Fruit fly (Drosophila melanogaster): ENCODE data around the gene TotF.

TotF gene

dm6 chr2L:19913416-19913815 lies 1.2 kb upstream of the TotF start, which contains the start of gene TotE:
TotE (minus strand) TSS chr2L:19913516.
- TF ChIP-seq Hr78 (GFP tag; optimal IDR thresholded peaks at IDR 0.05): no peak
- no peak for TF ChIP-seq Dfd (GFP tag; optimal IDR thresholded peaks at IDR 0.05)
- TF ChIP-seq h (GFP tag; optimal IDR thresholded peaks at IDR 0.05): no peak
- no peak for TF ChIP-seq ey (GFP tag; optimal IDR thresholded peaks at IDR 0.05)
- TF ChIP-seq dmrt93B (GFP tag; optimal IDR thresholded peaks at IDR 0.05): no peak
- TF ChIP-seq rgr (GFP tag; optimal IDR thresholded peaks at IDR 0.05): no peak
- TF ChIP-seq Mio (GFP tag; optimal IDR thresholded peaks at IDR 0.05): no peak
- no peak for TF ChIP-seq CrebA (GFP tag; optimal IDR thresholded peaks at IDR 0.05; ENCODE audit: borderline replicate concordance)
- TF ChIP-seq pan (optimal IDR thresholded peaks at IDR 0.05): no peak
- TF ChIP-seq Hnf4 (GFP tag; optimal IDR thresholded peaks at IDR 0.05): no peak
- no peak for TF ChIP-seq HLH106 (tag; optimal IDR thresholded peaks at IDR 0.05)
- TF ChIP-seq lola (GFP tag; optimal IDR thresholded peaks at IDR 0.05): no peak
- TF ChIP-seq Dif (GFP tag; optimal IDR thresholded peaks at IDR 0.05; ENCODE audit: partially characterized antibody): no peak

dm6 chr2L:19907784-19908183 lies 4.4 kb downstream of the TotF start:
- no peak for TF ChIP-seq dsf (GFP tag; optimal IDR thresholded peaks at IDR 0.05; ENCODE audit: borderline replicate concordance)
- TF ChIP-seq OdsH (GFP tag; optimal IDR thresholded peaks at IDR 0.05): no peak
- no peak for TF ChIP-seq psq (GFP tag; optimal IDR thresholded peaks at IDR 0.05)
- no peak for TF ChIP-seq Hr83 (GFP tag; optimal IDR thresholded peaks at IDR 0.05; ENCODE audit: poor library complexity, severe bottlenecking)
- no peak for TF ChIP-seq Rel (GFP tag; optimal IDR thresholded peaks at IDR 0.05)
- TF ChIP-seq Rel (tag; optimal IDR thresholded peaks at IDR 0.05): no peak
- TF ChIP-seq jim (GFP tag; optimal IDR thresholded peaks at IDR 0.05): no peak
- no peak for TF ChIP-seq Hr78 (GFP tag; optimal IDR thresholded peaks at IDR 0.05)
- TF ChIP-seq dmrt93B (GFP tag; optimal IDR thresholded peaks at IDR 0.05): no peak
- no peak for TF ChIP-seq usp (GFP tag; optimal IDR thresholded peaks at IDR 0.05)
- no peak for TF ChIP-seq Hnf4 (GFP tag; optimal IDR thresholded peaks at IDR 0.05)
- TF ChIP-seq N (GFP tag; optimal IDR thresholded peaks at IDR 0.05): no peak
- no peak for TF ChIP-seq Sp1 (GFP tag; optimal IDR thresholded peaks at IDR 0.05)
- no peak for TF ChIP-seq Jra (GFP tag; optimal IDR thresholded peaks at IDR 0.05)
- TF ChIP-seq Vsx2 (GFP tag; optimal IDR thresholded peaks at IDR 0.05; ENCODE audit: partially characterized antibody): no peak
- TF ChIP-seq sage (GFP tag; optimal IDR thresholded peaks at IDR 0.05): no peak
- no peak for TF ChIP-seq lola (GFP tag; optimal IDR thresholded peaks at IDR 0.05)
- no peak for TF ChIP-seq woc (GFP tag; optimal IDR thresholded peaks at IDR 0.05)
- no peak for TF ChIP-seq sv (GFP tag; optimal IDR thresholded peaks at IDR 0.05)
- TF ChIP-seq HLH106 (tag; optimal IDR thresholded peaks at IDR 0.05): no peak
- no peak for TF ChIP-seq CG32264 (GFP tag; optimal IDR thresholded peaks at IDR 0.05)

- TF ChIP-seq Myc (optimal IDR thresholded peaks at IDR 0.05) (no peak), Hnf4 (GFP tag; optimal IDR thresholded peaks at IDR 0.05) (no peak), Abd-B (GFP tag; optimal IDR thresholded peaks at IDR 0.05) (no peak), HLH106 (tag; optimal IDR thresholded peaks at IDR 0.05) (peak; percentile 34), CG32264 (GFP tag; optimal IDR thresholded peaks at IDR 0.05) (peak; percentile 13), OdsH (GFP tag; optimal IDR thresholded peaks at IDR 0.05) (peak; percentile 59), CrebA (GFP tag; optimal IDR thresholded peaks at IDR 0.05; ENCODE audit: borderline replicate concordance) (no peak), woc (GFP tag; optimal IDR thresholded peaks at IDR 0.05) (peak; percentile 68), fru (GFP tag; optimal IDR thresholded peaks at IDR 0.05) (peak; percentile 44), Dif (GFP tag; optimal IDR thresholded peaks at IDR 0.05; ENCODE audit: partially characterized antibody) (no peak), Dfd (GFP tag; optimal IDR thresholded peaks at IDR 0.05) (no peak), br (GFP tag; optimal IDR thresholded peaks at IDR 0.05) (peak; percentile 28), Hr78 (GFP tag; optimal IDR thresholded peaks at IDR 0.05) (no peak), dsf (GFP tag; optimal IDR thresholded peaks at IDR 0.05; ENCODE audit: borderline replicate concordance) (no peak), Rel (GFP tag; optimal IDR thresholded peaks at IDR 0.05) (no peak), Rel (tag; optimal IDR thresholded peaks at IDR 0.05) (no peak), psq (GFP tag; optimal IDR thresholded peaks at IDR 0.05) (peak; percentile 33), N (GFP tag; optimal IDR thresholded peaks at IDR 0.05) (no peak), Sp1 (GFP tag; optimal IDR thresholded peaks at IDR 0.05) (peak; percentile 52), dl (GFP tag; optimal IDR thresholded peaks at IDR 0.05; ENCODE audit: insufficient read depth in 1 of 2, partially characterized antibody in 2 of 2) (no peak), h (GFP tag; optimal IDR thresholded peaks at IDR 0.05) (peak; percentile 79), Hr83 (GFP tag; optimal IDR thresholded peaks at IDR 0.05; ENCODE audit: poor library complexity, severe bottlenecking) (no peak), Jra (GFP tag; optimal IDR thresholded peaks at IDR 0.05) (peak; percentile 16), dmrt93B (GFP tag; optimal IDR thresholded peaks at IDR 0.05) (no peak), sv (GFP tag; optimal IDR thresholded peaks at IDR 0.05) (no peak), pan (optimal IDR thresholded peaks at IDR 0.05) (no peak), lola (GFP tag; optimal IDR thresholded peaks at IDR 0.05) (no peak), ey (GFP tag; optimal IDR thresholded peaks at IDR 0.05) (peak; percentile 68), rgr (GFP tag; optimal IDR thresholded peaks at IDR 0.05) (peak; percentile 47), usp (GFP tag; optimal IDR thresholded peaks at IDR 0.05) (no peak), foxo (GFP tag; optimal IDR thresholded peaks at IDR 0.05) (peak in 1 of 2 experiments; percentile 51)
Observed at dm6 chr2L:19905233-19905632, 6.9 kb downstream of the TotF start.
